Fruit fly (Drosophila melanogaster) whole organism, embryonic: ENCODE measurements around the gene CG13314.
A peak's percentile ranks its signal among the peaks of the same experiment; 100 is the strongest.

ENCODE experiments used
- Atf3 ChIP-seq: fragments of 200-800 bp; sonication (Bioruptor generic); optimal IDR thresholded peaks from 3 replicates; lab custom pipeline; 2016; ENCODE audit warnings: missing biosample characterization, missing genetic modification characterization
- CG13296 ChIP-seq: fragments of 200-800 bp; sonication (Bioruptor generic); optimal IDR thresholded peaks from 3 replicates; lab custom pipeline; 2018; ENCODE audit warnings: missing biosample characterization, mild to moderate bottlenecking, missing genetic modification characterization
- CG13775 ChIP-seq: fragments of 200-800 bp; sonication (Bioruptor generic); optimal IDR thresholded peaks from 3 replicates; lab custom pipeline; 2017; ENCODE audit warnings: missing biosample characterization, mild to moderate bottlenecking, missing genetic modification characterization
- CG14014 ChIP-seq: fragments of 200-800 bp; sonication (Bioruptor generic); IDR thresholded peaks from 2 replicates; pipeline ENCODE4 v1.3.6; 2022; ENCODE audit warnings: missing biosample characterization, missing genetic modification characterization
- CG15269 ChIP-seq: fragments of 200-800 bp; sonication (Bioruptor generic); optimal IDR thresholded peaks from 2 replicates; lab custom pipeline; 2018; ENCODE audit warnings: missing biosample characterization, mild to moderate bottlenecking, missing genetic modification characterization, moderate library complexity
- CG15601 ChIP-seq: fragments of 200-800 bp; sonication (Bioruptor generic); optimal IDR thresholded peaks from 3 replicates; lab custom pipeline; 2019; ENCODE audit warnings: missing biosample characterization, mild to moderate bottlenecking, missing genetic modification characterization, moderate library complexity
- CG1602 ChIP-seq: fragments of 200-800 bp; sonication (Bioruptor generic); optimal IDR thresholded peaks from 3 replicates; lab custom pipeline; 2016; ENCODE audit warnings: missing biosample characterization, missing genetic modification characterization
- CG16779 ChIP-seq: fragments of 200-800 bp; sonication (Bioruptor generic); IDR thresholded peaks from 2 replicates; pipeline ENCODE4 v1.3.6; 2022; ENCODE audit warnings: missing biosample characterization, missing genetic modification characterization
- CG16815 ChIP-seq: fragments of 200-800 bp; sonication (Bioruptor generic); optimal IDR thresholded peaks from 3 replicates; lab custom pipeline; 2017; ENCODE audit warnings: missing biosample characterization, mild to moderate bottlenecking, missing genetic modification characterization
- CG17385 ChIP-seq: fragments of 200-800 bp; sonication (Bioruptor generic); optimal IDR thresholded peaks from 3 replicates; lab custom pipeline; 2018; ENCODE audit warnings: missing biosample characterization, mild to moderate bottlenecking, missing genetic modification characterization
- CG2678 ChIP-seq: fragments of 200-800 bp; sonication (Bioruptor generic); optimal IDR thresholded peaks from 3 replicates; lab custom pipeline; 2019; ENCODE audit warnings: missing biosample characterization, mild to moderate bottlenecking, missing genetic modification characterization, moderate library complexity
- CG32767 ChIP-seq: fragments of 200-800 bp; sonication (Bioruptor generic); IDR thresholded peaks from 2 replicates; pipeline ENCODE4 v1.3.6; 2022; ENCODE audit warnings: missing biosample characterization, missing genetic modification characterization
- CG4424 ChIP-seq: fragments of 200-800 bp; sonication (Bioruptor generic); optimal IDR thresholded peaks from 3 replicates; lab custom pipeline; 2016; ENCODE audit warnings: missing biosample characterization, missing genetic modification characterization
- CG5180 ChIP-seq: fragments of 200-800 bp; sonication (Bioruptor generic); optimal IDR thresholded peaks from 3 replicates; lab custom pipeline; 2017; ENCODE audit warnings: missing biosample characterization, missing genetic modification characterization, mild to moderate bottlenecking, moderate library complexity, missing genetic modification reagents
- CG6654 ChIP-seq: fragments of 200-800 bp; sonication (Bioruptor generic); optimal IDR thresholded peaks from 2 replicates; lab custom pipeline; 2017; ENCODE audit warnings: missing biosample characterization, mild to moderate bottlenecking, missing genetic modification characterization
- CG7839 ChIP-seq: fragments of 200-800 bp; sonication (Bioruptor generic); optimal IDR thresholded peaks from 3 replicates; lab custom pipeline; 2018; ENCODE audit warnings: missing biosample characterization, mild to moderate bottlenecking, missing genetic modification characterization, moderate library complexity
- CG7928 ChIP-seq: fragments of 200-800 bp; sonication (Bioruptor generic); optimal IDR thresholded peaks from 2 replicates; lab custom pipeline; 2017; ENCODE audit warnings: missing biosample characterization, mild to moderate bottlenecking, missing genetic modification characterization
- CG8281 ChIP-seq: fragments of 200-800 bp; sonication (Bioruptor generic); optimal IDR thresholded peaks from 2 replicates; lab custom pipeline; 2018; ENCODE audit warnings: missing biosample characterization, mild to moderate bottlenecking, missing genetic modification characterization, moderate library complexity
- CG8359 ChIP-seq: fragments of 200-800 bp; sonication (Bioruptor generic); optimal IDR thresholded peaks from 2 replicates; lab custom pipeline; 2017; ENCODE audit warnings: missing biosample characterization, mild to moderate bottlenecking, missing genetic modification characterization, borderline replicate concordance
- CoRest ChIP-seq: fragments of 200-800 bp; sonication (Bioruptor generic); optimal IDR thresholded peaks from 3 replicates; lab custom pipeline; 2018; ENCODE audit warnings: missing biosample characterization, mild to moderate bottlenecking, missing genetic modification characterization, moderate library complexity
- Dek ChIP-seq: fragments of 200-800 bp; sonication (Bioruptor generic); optimal IDR thresholded peaks from 3 replicates; lab custom pipeline; 2019; ENCODE audit warnings: missing biosample characterization, mild to moderate bottlenecking, missing genetic modification characterization, moderate library complexity
- Dref ChIP-seq: fragments of 200-800 bp; sonication (Bioruptor generic); IDR thresholded peaks from 2 replicates; pipeline ENCODE4 v1.3.6; 2022; ENCODE audit warnings: missing biosample characterization, missing genetic modification characterization
- Hand ChIP-seq: fragments of 200-800 bp; sonication (Bioruptor generic); optimal IDR thresholded peaks from 2 replicates; lab custom pipeline; 2017; ENCODE audit warnings: mild to moderate bottlenecking, missing biosample characterization, missing genetic modification reagents, missing genetic modification characterization
- Hr3 ChIP-seq: fragments of 200-800 bp; sonication (Bioruptor generic); optimal IDR thresholded peaks from 3 replicates; lab custom pipeline; 2016; ENCODE audit warnings: missing biosample characterization, missing genetic modification characterization
- Spps ChIP-seq: fragments of 200-800 bp; sonication (Bioruptor generic); optimal IDR thresholded peaks from 2 replicates; lab custom pipeline; 2018; ENCODE audit warnings: missing biosample characterization, mild to moderate bottlenecking, missing genetic modification characterization
- Ssrp ChIP-seq: fragments of 200-800 bp; sonication (Bioruptor generic); optimal IDR thresholded peaks from 2 replicates; lab custom pipeline; 2018; ENCODE audit warnings: missing biosample characterization, mild to moderate bottlenecking, missing genetic modification characterization, moderate library complexity
- Stat92E ChIP-seq, 3 experiments: fragments of >200 bp in 2 of 3; fragments of 200-800 bp in 1 of 3; sonication (Bioruptor generic) in 1 of 3; optimal IDR thresholded peaks; 2 replicates each; lab custom pipeline; 2017 to 2019; ENCODE audit warnings: missing biosample characterization in 3 of 3, missing genetic modification characterization in 3 of 3, mild to moderate bottlenecking in 1 of 3, moderate library complexity in 1 of 3
- Vsx1 ChIP-seq: fragments of 200-800 bp; sonication (Bioruptor generic); optimal IDR thresholded peaks from 2 replicates; lab custom pipeline; 2017; ENCODE audit warnings: missing biosample characterization, mild to moderate bottlenecking, missing genetic modification characterization, missing genetic modification reagents
- Xbp1 ChIP-seq: fragments of 200-800 bp; sonication (Bioruptor generic); optimal IDR thresholded peaks from 3 replicates; lab custom pipeline; 2016; ENCODE audit warnings: missing biosample characterization, mild to moderate bottlenecking, missing genetic modification characterization
- ac ChIP-seq: fragments of 200-800 bp; sonication (Bioruptor generic); optimal IDR thresholded peaks from 3 replicates; lab custom pipeline; 2017; ENCODE audit warnings: missing biosample characterization, mild to moderate bottlenecking, missing genetic modification characterization
- crp ChIP-seq, 2 experiments: fragments of 200-800 bp; sonication (Bioruptor generic); optimal IDR thresholded peaks; 2 replicates in 1 of 2; 3 replicates in 1 of 2; lab custom pipeline; 2017; ENCODE audit warnings: missing biosample characterization in 2 of 2, missing genetic modification characterization in 2 of 2, mild to moderate bottlenecking in 1 of 2, moderate library complexity in 1 of 2
- dimm ChIP-seq: fragments of 200-800 bp; sonication (Bioruptor generic); IDR thresholded peaks from 2 replicates; pipeline ENCODE4 v1.3.6; 2022; ENCODE audit warnings: missing biosample characterization, missing genetic modification characterization
- esg ChIP-seq: fragments of 200-800 bp; sonication (Bioruptor generic); conservative IDR thresholded peaks from 2 replicates; pipeline ENCODE4 v1.3.6; 2022; ENCODE audit warnings: missing biosample characterization, missing genetic modification characterization
- exex ChIP-seq: fragments of 200-800 bp; sonication (Bioruptor generic); optimal IDR thresholded peaks from 4 replicates; lab custom pipeline; 2018; ENCODE audit warnings: missing biosample characterization, mild to moderate bottlenecking, missing genetic modification characterization, moderate library complexity
- grau ChIP-seq: fragments of 200-800 bp; optimal IDR thresholded peaks from 3 replicates; lab custom pipeline; 2019; ENCODE audit warnings: missing biosample characterization, mild to moderate bottlenecking, missing genetic modification characterization, moderate library complexity
- gsb-n ChIP-seq: fragments of 200-800 bp; sonication (Bioruptor generic); optimal IDR thresholded peaks from 3 replicates; lab custom pipeline; 2018; ENCODE audit warnings: missing biosample characterization, mild to moderate bottlenecking, missing genetic modification characterization
- lilli ChIP-seq: fragments of 200-800 bp; sonication (Bioruptor generic); optimal IDR thresholded peaks from 3 replicates; lab custom pipeline; 2016; ENCODE audit warnings: missing biosample characterization, missing genetic modification characterization
- lmd ChIP-seq: fragments of 200-800 bp; sonication (Bioruptor generic); IDR thresholded peaks from 2 replicates; pipeline ENCODE4 v1.3.6; 2022; ENCODE audit warnings: missing biosample characterization, missing genetic modification characterization
- maf-S ChIP-seq: fragments of 200-800 bp; sonication (Bioruptor generic); optimal IDR thresholded peaks from 2 replicates; lab custom pipeline; 2016; ENCODE audit warnings: missing biosample characterization, missing genetic modification characterization
- nerfin-1 ChIP-seq: fragments of 200-800 bp; sonication (Bioruptor generic); optimal IDR thresholded peaks from 3 replicates; lab custom pipeline; 2019; ENCODE audit warnings: missing biosample characterization, mild to moderate bottlenecking, missing genetic modification characterization, moderate library complexity
- nmo ChIP-seq: fragments of 200-800 bp; sonication (Bioruptor generic); optimal IDR thresholded peaks from 2 replicates; lab custom pipeline; 2018; ENCODE audit warnings: missing biosample characterization, mild to moderate bottlenecking, missing genetic modification characterization, moderate library complexity
- oc ChIP-seq: fragments of 200-800 bp; sonication (Bioruptor generic); optimal IDR thresholded peaks from 2 replicates; lab custom pipeline; 2018; ENCODE audit warnings: missing biosample characterization, mild to moderate bottlenecking, missing genetic modification characterization, moderate library complexity
- otp ChIP-seq: fragments of 200-800 bp; sonication (Bioruptor generic); IDR thresholded peaks from 3 replicates; pipeline ENCODE4, ENCODE4 v1.3.6; 2022; ENCODE audit warnings: missing biosample characterization, missing genetic modification characterization
- slbo ChIP-seq: fragments of 200-800 bp; sonication (Bioruptor generic); IDR thresholded peaks from 2 replicates; pipeline ENCODE4 v1.3.6; 2022; ENCODE audit warnings: missing biosample characterization, missing genetic modification characterization
- stwl ChIP-seq: fragments of 200-800 bp; sonication (Bioruptor generic); optimal IDR thresholded peaks from 3 replicates; lab custom pipeline; 2018; ENCODE audit warnings: missing biosample characterization, mild to moderate bottlenecking, missing genetic modification characterization, moderate library complexity
- vfl ChIP-seq: fragments of 200-800 bp; sonication (Bioruptor generic); optimal IDR thresholded peaks from 2 replicates; lab custom pipeline; 2016; ENCODE audit warnings: missing biosample characterization, missing genetic modification characterization
- zfh1 ChIP-seq: fragments of 200-800 bp; sonication (Bioruptor generic); IDR thresholded peaks from 3 replicates; pipeline ENCODE4 v1.3.6; 2022; ENCODE audit warnings: missing biosample characterization, missing genetic modification characterization

CG13314 gene

DNA sequence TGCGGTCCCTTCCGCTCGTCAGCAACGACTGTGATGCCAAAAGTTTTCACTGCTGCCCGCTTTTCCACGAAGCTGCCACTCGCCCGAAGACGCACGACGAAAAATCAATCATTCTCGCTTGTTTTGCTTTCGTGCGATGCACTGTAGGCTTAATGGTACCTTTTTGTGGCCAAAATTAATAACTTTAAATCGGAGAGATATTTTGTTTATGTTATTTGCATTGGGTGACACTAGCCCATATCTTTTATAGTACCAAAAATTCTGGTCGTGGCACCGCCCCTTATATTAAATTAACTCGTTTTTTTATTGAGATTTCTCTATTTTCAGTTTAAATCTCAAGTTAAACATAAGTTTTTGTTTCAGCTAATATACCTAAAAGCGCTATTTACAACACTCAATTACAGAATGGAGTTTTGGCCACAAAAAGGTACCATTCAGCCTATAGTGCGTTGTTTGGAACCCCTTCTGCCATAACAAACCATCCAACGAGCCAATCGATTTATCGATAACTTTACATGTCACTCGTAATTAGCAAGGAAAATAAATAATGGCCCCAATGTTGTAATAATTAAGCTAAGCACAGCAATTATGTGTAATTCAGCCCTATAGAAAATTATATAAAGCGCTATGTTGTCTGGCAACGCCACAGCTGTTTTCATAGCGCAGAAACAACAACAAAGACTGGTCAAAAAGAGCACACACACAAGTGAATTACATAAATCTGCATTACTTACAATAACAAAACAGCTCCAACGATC lies 28.2 kb upstream of the CG13314 start (continued):
- TF ChIP-seq CG5180 (GFP tag; lab: Kevin White, UChicago), result peak; percentile 59
- TF ChIP-seq nmo, result peak; percentile 76
- peak; percentile 36 for TF ChIP-seq CG4424 (GFP tag; lab: Kevin White, UChicago)
- TF ChIP-seq CG1602 (GFP tag; lab: Kevin White, UChicago), result peak; percentile 28
- peak in 1 of 2 experiments; percentile 52 for TF ChIP-seq crp (GFP tag; optimal IDR thresholded peaks at IDR 0.05; lab: Kevin White, UChicago)
- TF ChIP-seq CG7839, result peak; percentile 78
- peak; percentile 24 for TF ChIP-seq CG13775 (GFP tag; lab: Kevin White, UChicago)
- TF ChIP-seq CG16815 (GFP tag; lab: Kevin White, UChicago), result peak; percentile 34
- TF ChIP-seq otp, result 0 out of 3 replicates have a peak, but pooled peaks have one; percentile 45
- TF ChIP-seq CG16779 (GFP tag; lab: Robert Waterston, UW), result no peak
- peak; percentile 39 for TF ChIP-seq CG6654 (GFP tag; lab: Kevin White, UChicago)
- peak; percentile 61 for TF ChIP-seq Dref (GFP tag; lab: Robert Waterston, UW)
- TF ChIP-seq vfl (GFP tag; lab: Kevin White, UChicago), result no peak
- peak; percentile 27 for TF ChIP-seq stwl (tag; lab: Kevin White, UChicago)
- TF ChIP-seq CG7928 (GFP tag; lab: Kevin White, UChicago), result peak; percentile 2
- peak; percentile 42 for TF ChIP-seq exex (tag; lab: Kevin White, UChicago)
- peak; percentile 82 for TF ChIP-seq CoRest (tag; lab: Kevin White, UChicago)
- peak; percentile 77 for TF ChIP-seq CG15269 (tag; lab: Kevin White, UChicago)
- TF ChIP-seq lilli, result peak; percentile 46
- TF ChIP-seq CG13296, result peak; percentile 82
- TF ChIP-seq gsb-n (tag; lab: Kevin White, UChicago), result peak; percentile 53
- TF ChIP-seq Hr3 (GFP tag; lab: Kevin White, UChicago), result peak; percentile 36
- TF ChIP-seq Atf3 (GFP tag; lab: Kevin White, UChicago), result no peak
- TF ChIP-seq CG14014, result peak; percentile 30; the same call in 1 of the 2 replicates
- TF ChIP-seq Hand (GFP tag; lab: Kevin White, UChicago), result peak; percentile 57
- TF ChIP-seq nerfin-1 (tag; lab: Kevin White, UChicago), result peak; percentile 47
- no peak for TF ChIP-seq esg (GFP tag; lab: Robert Waterston, UW)
- TF ChIP-seq slbo (GFP tag; lab: Robert Waterston, UW), result peak; percentile 25
- TF ChIP-seq Spps (tag; lab: Kevin White, UChicago), result peak; percentile 10
- peak; percentile 34 for TF ChIP-seq CG8359
- peak; percentile 74 for TF ChIP-seq Dek (tag; lab: Kevin White, UChicago)
- peak; percentile 76 for TF ChIP-seq grau (tag; lab: Kevin White, UChicago)
- peak; percentile 42 for TF ChIP-seq Xbp1 (GFP tag; lab: Kevin White, UChicago)
- peak in 1 of 3 experiments; percentile 36 for TF ChIP-seq Stat92E (GFP tag; optimal IDR thresholded peaks at IDR 0.05; lab: Kevin White, UChicago)
- TF ChIP-seq CG32767 (GFP tag; lab: Robert Waterston, UW), result peak; percentile 57; the same call in 1 of the 2 replicates
- TF ChIP-seq oc (tag; lab: Kevin White, UChicago), result peak; percentile 27
- 0 out of 2 replicates have a peak, but pooled peaks have one; percentile 57 for TF ChIP-seq lmd (GFP tag; lab: Robert Waterston, UW)
- TF ChIP-seq zfh1 (GFP tag; lab: Robert Waterston, UW), result no peak
- peak; percentile 84 for TF ChIP-seq CG2678 (tag; lab: Kevin White, UChicago)
- TF ChIP-seq CG8281 (tag; lab: Kevin White, UChicago), result peak; percentile 42
- no peak for TF ChIP-seq ac
- peak; percentile 72 for TF ChIP-seq CG17385 (GFP tag; lab: Kevin White, UChicago)
- peak; percentile 80 for TF ChIP-seq Vsx1 (GFP tag; lab: Kevin White, UChicago)
- TF ChIP-seq Ssrp (tag; lab: Kevin White, UChicago), result peak; percentile 60
- TF ChIP-seq CG15601 (tag; lab: Kevin White, UChicago), result peak; percentile 40
- no peak for TF ChIP-seq dimm (GFP tag; lab: Robert Waterston, UW)
- TF ChIP-seq maf-S (GFP tag; lab: Kevin White, UChicago), result peak; percentile 55
